Worm (Caenorhabditis elegans): ENCODE results near the gene nsph-3.1.

Gene nsph-3.1

DNA sequence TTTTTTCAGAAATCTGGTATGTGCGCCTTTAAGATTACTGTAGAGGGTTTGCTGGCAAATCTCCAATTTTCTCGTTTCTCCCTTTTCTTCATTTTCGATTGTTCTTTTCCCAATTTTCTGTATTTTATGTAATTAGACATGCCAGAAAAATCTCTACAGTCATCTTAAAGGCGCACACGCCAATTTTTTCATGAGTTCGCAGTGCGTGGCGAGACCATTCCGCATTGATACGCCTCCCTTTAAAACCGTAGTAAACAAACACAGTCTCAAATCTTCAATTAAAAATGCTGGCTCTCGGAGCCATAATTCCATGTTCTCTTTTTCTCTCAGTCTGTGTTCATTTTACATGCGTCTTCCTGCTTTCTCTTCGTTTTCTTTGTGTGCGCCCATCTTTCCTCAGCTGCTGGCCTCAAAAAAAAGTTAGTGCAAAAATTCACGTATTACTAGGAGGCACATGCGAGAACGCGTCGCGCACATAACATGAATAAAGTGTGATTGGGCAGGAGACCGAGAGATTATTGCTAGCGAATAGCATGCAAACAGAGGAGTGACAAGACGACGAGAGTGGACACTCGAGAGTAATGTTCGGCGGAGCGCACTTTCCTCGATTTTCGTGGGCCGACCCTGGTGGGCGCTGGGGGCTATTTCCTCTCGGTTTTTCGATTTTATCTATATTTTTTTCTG, 30.6 kb upstream of the nsph-3.1 start (continued):
- TF ChIP-seq ceh-88 (GFP tag; IDR thresholded peaks at IDR 0.05) = peak; percentile 46; the same call in 1 of the 2 replicates
- TF ChIP-seq mdl-1 (tag; optimal IDR thresholded peaks at IDR 0.05) = peak in 1 of 2 experiments; percentile 93
- TF ChIP-seq pqm-1 (tag; optimal IDR thresholded peaks at IDR 0.05) = no peak
- peak; percentile 51 for TF ChIP-seq unc-130 (tag; optimal IDR thresholded peaks at IDR 0.05)
- peak; percentile 84 for TF ChIP-seq fkh-8 (tag; optimal IDR thresholded peaks at IDR 0.05)
- no peak for TF ChIP-seq egl-13 (tag; optimal IDR thresholded peaks at IDR 0.05)
- peak; percentile 72 for TF ChIP-seq irx-1 (tag; optimal IDR thresholded peaks at IDR 0.05)
- TF ChIP-seq aha-1 (tag; optimal IDR thresholded peaks at IDR 0.05) = peak; percentile 48
- TF ChIP-seq jun-1 (tag; optimal IDR thresholded peaks at IDR 0.05) = peak; percentile 45
- TF ChIP-seq ceh-82 (tag; optimal IDR thresholded peaks at IDR 0.05) = peak; percentile 48 to 81 (median 50)
- peak; percentile 48 for TF ChIP-seq fos-1 (tag; optimal IDR thresholded peaks at IDR 0.05)
- TF ChIP-seq elt-3 (tag; optimal IDR thresholded peaks at IDR 0.05) = peak in 1 of 6 experiments; percentile 57
- TF ChIP-seq snu-23 (GFP tag; optimal IDR thresholded peaks at IDR 0.05) = peak; percentile 91
- no peak for TF ChIP-seq nhr-84 (tag; optimal IDR thresholded peaks at IDR 0.05)
- peak; percentile 75 for TF ChIP-seq unc-86 (tag; optimal IDR thresholded peaks at IDR 0.05)
- TF ChIP-seq swsn-7 (tag; optimal IDR thresholded peaks at IDR 0.05) = peak; percentile 85
- peak; percentile 99 for TF ChIP-seq lin-14 (GFP tag; optimal IDR thresholded peaks at IDR 0.05)
- no peak for TF ChIP-seq ztf-11 (tag; optimal IDR thresholded peaks at IDR 0.05)
- peak; percentile 47 for TF ChIP-seq C16A3.4 (tag; optimal IDR thresholded peaks at IDR 0.05)
- TF ChIP-seq nhr-47 (tag; optimal IDR thresholded peaks at IDR 0.05) = peak; percentile 81
- TF ChIP-seq zip-4 (GFP tag; optimal IDR thresholded peaks at IDR 0.05) = no peak
- no peak for TF ChIP-seq hpl-2 (GFP tag; optimal IDR thresholded peaks at IDR 0.05)
- TF ChIP-seq rnt-1 (tag; optimal IDR thresholded peaks at IDR 0.05) = peak; percentile 70
- TF ChIP-seq nhr-90 (tag; optimal IDR thresholded peaks at IDR 0.05; ENCODE audit: poor library complexity) = peak; percentile 49
- peak; percentile 91 for TF ChIP-seq nhr-71 (tag; optimal IDR thresholded peaks at IDR 0.05)
- peak; percentile 78 to 88 for TF ChIP-seq efl-1 (optimal IDR thresholded peaks at IDR 0.05)
- peak; percentile 60 to 93 for TF ChIP-seq efl-1 (GFP tag; optimal IDR thresholded peaks at IDR 0.05 in 1 of 2)
- peak; percentile 60 for TF ChIP-seq skn-1 (tag; optimal IDR thresholded peaks at IDR 0.05)
- TF ChIP-seq lsy-2 (tag; optimal IDR thresholded peaks at IDR 0.05) = peak; percentile 70 to 82
- TF ChIP-seq dsc-1 (tag; optimal IDR thresholded peaks at IDR 0.05) = no peak
- peak; percentile 58 for TF ChIP-seq snpc-4 (tag; optimal IDR thresholded peaks at IDR 0.05)
- TF ChIP-seq mep-1 (tag; optimal IDR thresholded peaks at IDR 0.05) = peak; percentile 81
- TF ChIP-seq ztf-4 (tag; optimal IDR thresholded peaks at IDR 0.05) = peak; percentile 21
- TF ChIP-seq sup-37 (GFP tag; optimal IDR thresholded peaks at IDR 0.05) = no peak
- TF ChIP-seq unc-98 (GFP tag; IDR thresholded peaks at IDR 0.05) = no peak
- TF ChIP-seq mef-2 (tag; optimal IDR thresholded peaks at IDR 0.05) = no peak
- no peak for TF ChIP-seq Y116A8C.19 (tag; optimal IDR thresholded peaks at IDR 0.05; ENCODE audit: borderline replicate concordance)
- peak; percentile 63 for TF ChIP-seq ceh-8 (GFP tag; optimal IDR thresholded peaks at IDR 0.05)
- TF ChIP-seq grh-1 (GFP tag; IDR thresholded peaks at IDR 0.05) = peak; percentile 40; the same call in 1 of the 2 replicates
- peak; percentile 57 for TF ChIP-seq elt-2 (tag; optimal IDR thresholded peaks at IDR 0.05)
- no peak for TF ChIP-seq nhr-12 (tag; optimal IDR thresholded peaks at IDR 0.05)
- TF ChIP-seq egl-27 (tag; optimal IDR thresholded peaks at IDR 0.05) = peak in 1 of 2 experiments; percentile 63
- TF ChIP-seq nhr-20 (tag; optimal IDR thresholded peaks at IDR 0.05) = peak; percentile 92
